Worm (Caenorhabditis elegans): ENCODE results near the gene mogs-1.

The mogs-1 gene

DNA sequence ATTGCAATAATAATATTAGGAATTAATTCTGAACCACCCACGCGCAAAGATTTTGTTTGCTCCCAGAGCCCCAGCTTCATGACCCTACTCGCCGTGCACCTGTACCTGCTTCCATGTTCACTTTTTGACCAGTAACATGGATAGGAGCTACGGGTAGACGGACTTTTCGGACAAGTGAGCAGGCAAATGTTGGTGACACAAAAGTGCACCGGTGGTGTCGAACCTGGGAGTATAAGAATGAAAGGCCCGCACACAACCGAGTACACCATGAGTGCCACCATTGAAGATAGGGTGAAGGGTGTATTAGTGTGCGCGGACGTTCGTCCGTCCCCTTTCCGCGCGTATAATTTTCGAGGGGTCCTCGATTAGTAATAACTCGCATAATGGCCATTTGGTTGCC, 4.2 kb upstream of the mogs-1 start (continued):
- TF ChIP-seq dpl-1 (GFP tag; optimal IDR thresholded peaks at IDR 0.05) (no peak), mel-28 (tag; optimal IDR thresholded peaks at IDR 0.05; ENCODE audit: borderline replicate concordance) (peak; percentile 71), cebp-1 (GFP tag; IDR thresholded peaks at IDR 0.05) (peak; percentile 56; the same call in 1 of the 2 replicates), cebp-1 (tag; optimal IDR thresholded peaks at IDR 0.05) (peak; percentile 81), tbp1 (GFP tag; optimal IDR thresholded peaks at IDR 0.05) (peak; percentile 98), tlf-1 (GFP tag; optimal IDR thresholded peaks at IDR 0.05) (peak; percentile 70), C17E4.6 (GFP tag; IDR thresholded peaks at IDR 0.05) (peak; percentile 43; the same call in 1 of the 2 replicates), let-607 (tag; optimal IDR thresholded peaks at IDR 0.05) (peak in 1 of 2 experiments; percentile 55), snpc-1.1 (tag; optimal IDR thresholded peaks at IDR 0.05; ENCODE audit: insufficient read depth) (peak; percentile 53), somi-1 (GFP tag; optimal IDR thresholded peaks at IDR 0.05) (peak; percentile 76), xnd-1 (tag; optimal IDR thresholded peaks at IDR 0.05) (peak; percentile 54), hsf-1 (GFP tag; IDR thresholded peaks at IDR 0.05) (peak; percentile 80; the same call in 1 of the 2 replicates), F57A8.1 (GFP tag; optimal IDR thresholded peaks at IDR 0.05) (peak; percentile 95), B0035.1 (tag; optimal IDR thresholded peaks at IDR 0.05) (peak; percentile 84), attf-3 (GFP tag; conservative IDR thresholded peaks at IDR 0.05) (peak; percentile 68), ama-1 (optimal IDR thresholded peaks at IDR 0.05) (peak; percentile 55), ama-1 (GFP tag; optimal IDR thresholded peaks at IDR 0.05) (peak; percentile 41 to 76), Y53F4B.3 (GFP tag; IDR thresholded peaks at IDR 0.05) (peak; percentile 79; the same call in 1 of the 2 replicates), F39B2.1 (GFP tag; IDR thresholded peaks at IDR 0.05) (no peak), B0261.1 (tag; optimal IDR thresholded peaks at IDR 0.05) (peak; percentile 89), nfya-2 (GFP tag; IDR thresholded peaks at IDR 0.05) (no peak), ztf-6 (GFP tag; IDR thresholded peaks at IDR 0.05) (no peak), snpc-1.3 (tag; optimal IDR thresholded peaks at IDR 0.05; ENCODE audit: insufficient read depth) (peak; percentile 64), ccch-3 (GFP tag; optimal IDR thresholded peaks at IDR 0.05) (no peak), nhr-27 (tag; optimal IDR thresholded peaks at IDR 0.05) (peak; percentile 84), lsl-1 (GFP tag; optimal IDR thresholded peaks at IDR 0.05) (peak; percentile 68), ztf-3 (GFP tag; optimal IDR thresholded peaks at IDR 0.05) (peak; percentile 29), ztf-26 (tag; optimal IDR thresholded peaks at IDR 0.05) (peak; percentile 63), zim-3 (tag; optimal IDR thresholded peaks at IDR 0.05) (peak; percentile 95), die-1 (tag; optimal IDR thresholded peaks at IDR 0.05) (peak; percentile 97), tbx-9 (tag; optimal IDR thresholded peaks at IDR 0.05; ENCODE audit: borderline replicate concordance) (peak; percentile 88)

DNA sequence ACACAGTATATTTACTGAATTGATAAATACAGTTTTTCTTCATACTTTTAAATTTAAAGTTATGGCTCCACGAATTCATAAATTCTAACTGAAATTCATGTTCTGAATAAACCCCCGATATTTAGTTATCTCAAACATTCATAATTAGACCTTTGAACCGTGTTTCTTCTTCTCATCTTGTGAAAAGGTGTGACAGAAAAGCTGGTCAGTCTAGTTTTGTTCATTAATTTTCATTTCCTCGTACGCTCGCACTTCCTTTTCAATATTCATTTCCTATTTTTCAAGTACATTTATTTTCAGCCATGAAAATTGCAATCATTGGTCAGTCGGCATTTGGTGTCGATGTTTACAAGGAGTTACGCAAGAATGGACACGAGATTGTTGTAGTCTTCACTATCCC, 575 bp upstream of the mogs-1 start, which contains the start of gene alh-3:
Gene alh-3 (plus strand): TSS at position 301 of the 400 bp plus-strand sequence.
- TF ChIP-seq ama-1 (optimal IDR thresholded peaks at IDR 0.05) (peak; percentile 7), ama-1 (GFP tag; optimal IDR thresholded peaks at IDR 0.05) (no peak), unc-130 (GFP tag; optimal IDR thresholded peaks at IDR 0.05) (no peak)

DNA sequence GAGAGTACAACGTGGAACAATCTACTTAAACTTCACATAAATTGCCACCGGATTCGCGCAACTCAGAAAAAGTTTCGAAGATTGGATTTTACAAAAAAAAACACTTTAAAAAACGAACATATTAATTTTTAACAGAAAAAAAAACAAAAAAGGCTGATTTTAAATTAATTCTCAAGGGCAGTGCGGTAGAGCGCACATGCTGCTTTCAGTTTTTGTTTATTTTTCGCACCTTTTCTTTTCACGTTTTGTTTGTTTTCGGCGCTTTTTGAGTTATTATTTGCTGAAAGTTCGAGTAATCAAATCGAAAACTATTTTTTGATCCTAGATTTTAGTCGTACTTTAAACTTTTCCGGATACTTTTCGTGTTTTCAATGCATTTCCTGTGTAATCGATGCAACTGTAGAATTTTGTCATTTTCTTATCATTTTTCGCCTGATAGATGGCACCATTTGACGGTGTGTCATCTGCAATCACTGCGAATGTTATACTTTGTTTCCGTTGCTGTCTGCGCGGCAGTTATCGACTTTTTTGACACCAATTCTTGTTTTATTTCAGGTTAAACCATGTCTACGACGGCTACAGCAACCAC, 1.7 kb downstream of the mogs-1 start, which contains the start of gene F13H10.8:
Gene F13H10.8 (plus strand): TSS at position 556 of the 589 bp plus-strand sequence.
- TF ChIP-seq F49E8.2 (tag; optimal IDR thresholded peaks at IDR 0.05; ENCODE audit: insufficient read depth) (no peak), zfh-2 (GFP tag; conservative IDR thresholded peaks at IDR 0.05) (no peak), dpff-1 (tag; optimal IDR thresholded peaks at IDR 0.05) (no peak), snpc-3.4 (tag; optimal IDR thresholded peaks at IDR 0.05) (no peak), mcd-1 (GFP tag; IDR thresholded peaks at IDR 0.05) (peak; percentile 82), C06A6.2 (GFP tag; conservative IDR thresholded peaks at IDR 0.05) (no peak), chd-7 (tag; optimal IDR thresholded peaks at IDR 0.05) (no peak), attf-5 (GFP tag; optimal IDR thresholded peaks at IDR 0.05) (peak; percentile 52), ceh-91 (GFP tag; IDR thresholded peaks at IDR 0.05) (no peak), lin-26 (GFP tag; IDR thresholded peaks at IDR 0.05) (no peak), hsf-1 (GFP tag; IDR thresholded peaks at IDR 0.05) (no peak), lin-40 (tag; optimal IDR thresholded peaks at IDR 0.05) (no peak), efl-1 (GFP tag; optimal IDR thresholded peaks at IDR 0.05) (no peak), nhr-90 (tag; optimal IDR thresholded peaks at IDR 0.05) (no peak), fkh-3 (tag; optimal IDR thresholded peaks at IDR 0.05) (no peak), unc-130 (GFP tag; optimal IDR thresholded peaks at IDR 0.05) (no peak)

All from whole organism, young adult.